Fruit fly (Drosophila melanogaster) whole organism, embryonic: ENCODE data around the gene CG6656.

Source experiments
- Aef1 ChIP-seq: fragments of 200-800 bp; sonication (Bioruptor generic); IDR thresholded peaks from 3 replicates; pipeline ENCODE4 v1.3.6; 2022; ENCODE audit warnings: missing biosample characterization, missing genetic modification characterization
- Atf-2 ChIP-seq: fragments of 200-800 bp; sonication (Bioruptor generic); optimal IDR thresholded peaks from 2 replicates; lab custom pipeline; 2016; ENCODE audit warnings: missing biosample characterization, missing genetic modification characterization
- CG10147 ChIP-seq: fragments of 200-800 bp; sonication (Bioruptor generic); optimal IDR thresholded peaks from 2 replicates; lab custom pipeline; 2019; ENCODE audit warnings: missing biosample characterization, mild to moderate bottlenecking, missing genetic modification characterization, moderate library complexity
- CG10565 ChIP-seq: fragments of 200-800 bp; sonication (Bioruptor generic); optimal IDR thresholded peaks from 3 replicates; lab custom pipeline; 2016; ENCODE audit warnings: missing biosample characterization, mild to moderate bottlenecking, missing genetic modification characterization
- CG12942 ChIP-seq: fragments of 200-800 bp; sonication (Bioruptor generic); optimal IDR thresholded peaks from 3 replicates; lab custom pipeline; 2016; ENCODE audit warnings: missing biosample characterization, missing genetic modification characterization
- CG13123 ChIP-seq: fragments of 200-800 bp; sonication (Bioruptor generic); optimal IDR thresholded peaks from 2 replicates; lab custom pipeline; 2016; ENCODE audit warnings: missing biosample characterization, missing genetic modification characterization
- CG13424 ChIP-seq: fragments of 200-800 bp; sonication (Bioruptor generic); optimal IDR thresholded peaks from 2 replicates; lab custom pipeline; 2019; ENCODE audit warnings: missing biosample characterization, mild to moderate bottlenecking, missing genetic modification characterization, moderate library complexity
- CG13624 ChIP-seq: fragments of 200-800 bp; sonication (Bioruptor generic); optimal IDR thresholded peaks from 2 replicates; lab custom pipeline; 2016; ENCODE audit warnings: missing biosample characterization, missing genetic modification characterization
- CG13894 ChIP-seq: fragments of 200-800 bp; sonication (Bioruptor generic); optimal IDR thresholded peaks from 3 replicates; lab custom pipeline; 2018; ENCODE audit warnings: missing biosample characterization, mild to moderate bottlenecking, missing genetic modification characterization, moderate library complexity
- CG14441 ChIP-seq: fragments of 200-800 bp; sonication (Bioruptor generic); IDR thresholded peaks from 2 replicates; pipeline ENCODE4 v1.3.6; 2022; ENCODE audit warnings: missing biosample characterization, missing genetic modification characterization
- CG1529 ChIP-seq: fragments of 200-800 bp; sonication (Bioruptor generic); optimal IDR thresholded peaks from 3 replicates; lab custom pipeline; 2018; ENCODE audit warnings: missing biosample characterization, missing genetic modification characterization
- CG1647 ChIP-seq: fragments of 200-800 bp; sonication (Bioruptor generic); optimal IDR thresholded peaks from 3 replicates; lab custom pipeline; 2016; ENCODE audit warnings: missing biosample characterization, missing genetic modification characterization
- CG17328 ChIP-seq: fragments of 200-800 bp; sonication (Bioruptor generic); IDR thresholded peaks from 2 replicates; pipeline ENCODE4 v1.3.6; 2022; ENCODE audit warnings: missing biosample characterization, missing genetic modification characterization
- CG17612 ChIP-seq: fragments of 200-800 bp; sonication (Bioruptor generic); IDR thresholded peaks from 2 replicates; pipeline ENCODE4 v1.3.6; 2022; ENCODE audit warnings: missing biosample characterization, missing genetic modification characterization
- CG3065 ChIP-seq: fragments of 200-800 bp; sonication (Bioruptor generic); optimal IDR thresholded peaks from 2 replicates; lab custom pipeline; 2016; ENCODE audit warnings: missing biosample characterization, missing genetic modification characterization
- CG4328 ChIP-seq: fragments of 200-800 bp; sonication (Bioruptor generic); optimal IDR thresholded peaks from 3 replicates; lab custom pipeline; 2017; ENCODE audit warnings: missing biosample characterization, missing genetic modification reagents, missing genetic modification characterization
- CG6254 ChIP-seq: fragments of 200-800 bp; sonication (Bioruptor generic); optimal IDR thresholded peaks from 3 replicates; lab custom pipeline; 2017; ENCODE audit warnings: mild to moderate bottlenecking, missing biosample characterization, missing genetic modification reagents, missing genetic modification characterization
- CG6791 ChIP-seq: fragments of 200-800 bp; sonication (Bioruptor generic); IDR thresholded peaks from 3 replicates; pipeline ENCODE4 v1.3.6; 2022; ENCODE audit warnings: missing biosample characterization, missing genetic modification characterization; ENCODE audit not compliant: partially characterized antibody
- CG8281 ChIP-seq: fragments of 200-800 bp; sonication (Bioruptor generic); optimal IDR thresholded peaks from 2 replicates; lab custom pipeline; 2018; ENCODE audit warnings: missing biosample characterization, mild to moderate bottlenecking, missing genetic modification characterization, moderate library complexity
- CG9609 ChIP-seq: fragments of 200-800 bp; sonication (Bioruptor generic); optimal IDR thresholded peaks from 3 replicates; lab custom pipeline; 2016; ENCODE audit warnings: missing biosample characterization, missing genetic modification characterization
- CG9727 ChIP-seq: fragments of 200-800 bp; sonication (Bioruptor generic); optimal IDR thresholded peaks from 3 replicates; lab custom pipeline; 2017; ENCODE audit warnings: missing biosample characterization, mild to moderate bottlenecking, missing genetic modification characterization
- E2f1 ChIP-seq: fragments of 200-800 bp; sonication (Bioruptor generic); IDR thresholded peaks from 2 replicates; pipeline ENCODE4 v1.3.6; 2022; ENCODE audit warnings: missing biosample characterization, missing genetic modification characterization
- ERR ChIP-seq: fragments of 200-800 bp; sonication (Bioruptor generic); optimal IDR thresholded peaks from 2 replicates; lab custom pipeline; 2016; ENCODE audit warnings: missing biosample characterization, missing genetic modification characterization
- Eip74EF ChIP-seq, 2 experiments: fragments of 200-800 bp in 1 of 2; fragments of >200 bp in 1 of 2; sonication (Bioruptor generic) in 1 of 2; optimal IDR thresholded peaks; 2 replicates each; lab custom pipeline; 2017 to 2019; ENCODE audit warnings: missing biosample characterization in 2 of 2, missing genetic modification characterization in 2 of 2, mild to moderate bottlenecking in 1 of 2, moderate library complexity in 1 of 2
- Hsf ChIP-seq: fragments of 200-800 bp; sonication (Bioruptor generic); optimal IDR thresholded peaks from 3 replicates; lab custom pipeline; 2016; ENCODE audit warnings: missing biosample characterization, missing genetic modification characterization
- MESR4 ChIP-seq: fragments of 200-800 bp; sonication (Bioruptor generic); optimal IDR thresholded peaks from 2 replicates; lab custom pipeline; 2018; ENCODE audit warnings: missing biosample characterization, mild to moderate bottlenecking, missing genetic modification characterization, moderate library complexity
- Mad ChIP-seq: fragments of 200-800 bp; sonication (Bioruptor generic); optimal IDR thresholded peaks from 2 replicates; lab custom pipeline; 2016; ENCODE audit warnings: missing biosample characterization, missing genetic modification characterization
- Ravus ChIP-seq: fragments of 200-800 bp; sonication (Bioruptor generic); IDR thresholded peaks from 2 replicates; pipeline ENCODE4 v1.3.6; 2022; ENCODE audit warnings: missing biosample characterization, missing genetic modification characterization
- Rx ChIP-seq: fragments of 200-800 bp; sonication (Bioruptor generic); IDR thresholded peaks from 2 replicates; pipeline ENCODE4 v1.3.6; 2022; ENCODE audit warnings: missing biosample characterization, missing genetic modification characterization
- Sin3A ChIP-seq: fragments of >200 bp; optimal IDR thresholded peaks from 2 replicates; lab custom pipeline; 2018
- Xrp1 ChIP-seq: fragments of 200-800 bp; sonication (Bioruptor generic); IDR thresholded peaks from 2 replicates; pipeline ENCODE4 v1.3.6; 2022; ENCODE audit warnings: missing biosample characterization, missing genetic modification characterization
- ab ChIP-seq: fragments of 200-800 bp; sonication (Bioruptor generic); optimal IDR thresholded peaks from 2 replicates; lab custom pipeline; 2016; ENCODE audit warnings: missing biosample characterization, missing genetic modification characterization
- ato ChIP-seq: fragments of 200-800 bp; sonication (Bioruptor generic); IDR thresholded peaks from 2 replicates; pipeline ENCODE4 v1.3.6; 2022; ENCODE audit warnings: missing biosample characterization, missing genetic modification characterization; ENCODE audit not compliant: partially characterized antibody
- bab2 ChIP-seq: fragments of 200-800 bp; sonication (Bioruptor generic); optimal IDR thresholded peaks from 2 replicates; lab custom pipeline; 2016; ENCODE audit warnings: missing biosample characterization, missing genetic modification characterization
- bbx ChIP-seq: fragments of 200-800 bp; sonication (Bioruptor generic); IDR thresholded peaks from 2 replicates; pipeline ENCODE4 v1.3.6; 2022; ENCODE audit warnings: missing biosample characterization, missing genetic modification characterization; ENCODE audit not compliant: partially characterized antibody
- cg ChIP-seq: fragments of 200-800 bp; sonication (Bioruptor generic); optimal IDR thresholded peaks from 3 replicates; lab custom pipeline; 2019; ENCODE audit warnings: missing biosample characterization, mild to moderate bottlenecking, missing genetic modification characterization, moderate library complexity
- da ChIP-seq: fragments of 200-800 bp; sonication (Bioruptor generic); optimal IDR thresholded peaks from 2 replicates; lab custom pipeline; 2016; ENCODE audit warnings: missing biosample characterization, missing genetic modification characterization
- dimm ChIP-seq: fragments of 200-800 bp; sonication (Bioruptor generic); IDR thresholded peaks from 2 replicates; pipeline ENCODE4 v1.3.6; 2022; ENCODE audit warnings: missing biosample characterization, missing genetic modification characterization
- dmrt99B ChIP-seq: fragments of 200-800 bp; sonication (Bioruptor generic); optimal IDR thresholded peaks from 2 replicates; lab custom pipeline; 2018; ENCODE audit warnings: missing biosample characterization, mild to moderate bottlenecking, missing genetic modification characterization, moderate library complexity
- en ChIP-seq: fragments of 200-800 bp; sonication (Bioruptor generic); optimal IDR thresholded peaks from 2 replicates; lab custom pipeline; 2016; ENCODE audit warnings: missing biosample characterization, missing genetic modification characterization
- gt ChIP-seq: fragments of 200-800 bp; sonication (Bioruptor generic); IDR thresholded peaks from 2 replicates; pipeline ENCODE4 v1.3.6; 2022; ENCODE audit warnings: missing biosample characterization, missing genetic modification characterization
- lola ChIP-seq, 3 experiments: fragments of >200 bp in 2 of 3; fragments of 200-800 bp in 1 of 3; sonication (Bioruptor generic) in 1 of 3; optimal IDR thresholded peaks; 2 replicates each; lab custom pipeline; 2017 to 2019; ENCODE audit warnings: missing biosample characterization in 3 of 3, missing genetic modification characterization in 3 of 3, mild to moderate bottlenecking in 1 of 3, moderate library complexity in 1 of 3
- maf-S ChIP-seq: fragments of 200-800 bp; sonication (Bioruptor generic); optimal IDR thresholded peaks from 2 replicates; lab custom pipeline; 2016; ENCODE audit warnings: missing biosample characterization, missing genetic modification characterization
- sd ChIP-seq: fragments of 200-800 bp; sonication (Bioruptor generic); optimal IDR thresholded peaks from 3 replicates; lab custom pipeline; 2018; ENCODE audit warnings: missing biosample characterization, mild to moderate bottlenecking, missing genetic modification characterization, moderate library complexity
- shn ChIP-seq: fragments of 200-800 bp; sonication (Bioruptor generic); optimal IDR thresholded peaks from 3 replicates; lab custom pipeline; 2016; ENCODE audit warnings: missing biosample characterization, missing genetic modification characterization
- slp2 ChIP-seq: fragments of 200-800 bp; sonication (Bioruptor generic); optimal IDR thresholded peaks from 2 replicates; lab custom pipeline; 2016; ENCODE audit warnings: missing biosample characterization, missing genetic modification characterization
- sob ChIP-seq: fragments of 200-800 bp; sonication (Bioruptor generic); IDR thresholded peaks from 2 replicates; pipeline ENCODE4 v1.3.6; 2022; ENCODE audit warnings: missing biosample characterization, missing genetic modification characterization
- tin ChIP-seq: fragments of 200-800 bp; sonication (Bioruptor generic); optimal IDR thresholded peaks from 3 replicates; lab custom pipeline; 2016; ENCODE audit warnings: missing biosample characterization, missing genetic modification characterization
- tx ChIP-seq: fragments of 200-800 bp; sonication (Bioruptor generic); optimal IDR thresholded peaks from 2 replicates; lab custom pipeline; 2016; ENCODE audit warnings: missing biosample characterization, missing genetic modification characterization
- wek ChIP-seq: fragments of 200-800 bp; sonication (Bioruptor generic); optimal IDR thresholded peaks from 3 replicates; lab custom pipeline; 2018; ENCODE audit warnings: missing biosample characterization, mild to moderate bottlenecking, missing genetic modification characterization, moderate library complexity

The CG6656 gene

DNA sequence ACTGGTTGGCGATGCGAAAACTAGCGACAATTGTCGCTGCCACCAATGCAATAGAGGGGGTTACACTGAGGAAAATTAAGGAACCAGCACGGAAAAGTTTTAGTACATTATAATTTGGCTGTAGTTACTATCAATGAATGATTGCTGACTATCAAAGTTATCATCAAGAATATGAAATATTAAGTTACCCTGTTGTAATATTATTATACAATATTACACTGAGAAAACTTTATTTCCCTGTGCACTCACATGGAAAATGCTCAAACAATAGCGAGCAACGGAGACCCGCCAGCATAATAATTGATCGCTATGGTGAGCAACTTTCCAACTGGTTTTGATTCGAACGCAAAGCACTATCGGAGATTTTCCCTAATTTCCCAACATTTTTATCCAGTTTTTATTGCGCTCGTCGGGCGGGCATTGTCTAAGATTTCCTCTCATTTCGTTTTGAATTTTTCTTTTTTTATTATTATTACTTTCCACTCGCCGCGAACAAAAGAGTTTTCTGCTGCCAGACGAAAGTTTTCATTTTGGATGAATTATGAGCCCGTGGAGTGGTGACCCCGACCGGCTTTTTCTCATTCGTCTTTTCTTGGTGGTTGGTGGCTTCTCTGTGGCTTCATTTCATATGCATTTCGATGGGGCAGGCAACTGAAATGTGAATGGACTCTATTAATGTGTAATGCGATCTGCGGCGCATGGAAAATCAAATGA, 12.8 kb upstream of the CG6656 start (continued):
- TF ChIP-seq sd (tag; lab: Kevin White, UChicago) (peak; percentile 16), MESR4 (GFP tag; lab: Kevin White, UChicago) (no peak), CG17612 (GFP tag; lab: Robert Waterston, UW) (no peak), CG4328 (GFP tag; lab: Kevin White, UChicago) (peak; percentile 9), CG13894 (tag; lab: Kevin White, UChicago) (no peak), CG8281 (tag; lab: Kevin White, UChicago) (no peak), ab (GFP tag; lab: Kevin White, UChicago) (no peak), CG1647 (GFP tag; lab: Kevin White, UChicago) (peak; percentile 29), CG17328 (GFP tag; lab: Robert Waterston, UW) (peak; percentile 89), cg (GFP tag; lab: Kevin White, UChicago) (no peak), Atf-2 (GFP tag; lab: Kevin White, UChicago) (peak; percentile 15), shn (GFP tag; lab: Kevin White, UChicago) (no peak), ERR (GFP tag; lab: Kevin White, UChicago) (no peak), Mad (GFP tag; lab: Kevin White, UChicago) (peak; percentile 31), CG6791 (GFP tag; lab: Robert Waterston, UW) (no peak), CG3065 (GFP tag; lab: Kevin White, UChicago) (peak; percentile 16), Xrp1 (GFP tag; lab: Robert Waterston, UW) (peak; percentile 91), Rx (GFP tag; lab: Robert Waterston, UW) (peak; percentile 65), en (GFP tag; lab: Kevin White, UChicago) (peak; percentile 21), CG9609 (GFP tag; lab: Kevin White, UChicago) (no peak), maf-S (GFP tag; lab: Kevin White, UChicago) (peak; percentile 42), gt (GFP tag; lab: Robert Waterston, UW) (peak; percentile 52), CG6254 (GFP tag; lab: Kevin White, UChicago) (peak; percentile 63), E2f1 (peak; percentile 54), tx (GFP tag; lab: Kevin White, UChicago) (no peak), sob (GFP tag; lab: Robert Waterston, UW) (peak; percentile 37; the same call in 1 of the 2 replicates), wek (GFP tag; lab: Kevin White, UChicago) (peak; percentile 80), Hsf (GFP tag; lab: Kevin White, UChicago) (peak; percentile 55), ato (GFP tag; lab: Robert Waterston, UW) (no peak), CG13624 (GFP tag; lab: Kevin White, UChicago) (no peak), bab2 (GFP tag; lab: Kevin White, UChicago) (peak; percentile 43), lola (GFP tag; optimal IDR thresholded peaks at IDR 0.05; lab: Kevin White, UChicago) (peak in 1 of 3 experiments; percentile 91), Aef1 (0 out of 3 replicates have a peak, but pooled peaks have one; percentile 35), da (no peak), dimm (GFP tag; lab: Robert Waterston, UW) (peak; percentile 74), slp2 (GFP tag; lab: Kevin White, UChicago) (peak; percentile 0), CG12942 (GFP tag; lab: Kevin White, UChicago) (peak; percentile 69), CG13424 (peak; percentile 87), bbx (GFP tag; lab: Robert Waterston, UW) (no peak), Eip74EF (GFP tag; optimal IDR thresholded peaks at IDR 0.05; lab: Kevin White, UChicago) (peak in 1 of 2 experiments; percentile 81), CG13123 (GFP tag; lab: Kevin White, UChicago) (peak; percentile 61), dmrt99B (tag; lab: Kevin White, UChicago) (peak; percentile 87), Sin3A (lab: Kevin White, UChicago) (no peak), CG1529 (GFP tag; lab: Kevin White, UChicago) (peak; percentile 86), Ravus (GFP tag; lab: Robert Waterston, UW) (no peak), CG10147 (GFP tag; lab: Kevin White, UChicago) (peak; percentile 60), CG14441 (peak; percentile 45), CG10565 (GFP tag; lab: Kevin White, UChicago) (no peak), CG9727 (peak; percentile 64), tin (peak; percentile 59)
